Worm (Caenorhabditis elegans) whole organism, L3 larva: ENCODE results near the gene T14G8.4.
A peak's percentile ranks its signal among the peaks of the same experiment; 100 is the strongest.

ENCODE experiments used
- aly-2 ChIP-seq: fragments of 150-350 bp; optimal IDR thresholded peaks from 2 replicates; lab custom pipeline; 2014; ENCODE audit warnings: missing biosample characterization, missing genetic modification characterization
- nfya-1 ChIP-seq: sonication (generic microtip); optimal IDR thresholded peaks from 2 replicates; lab custom pipeline; 2017; ENCODE audit warnings: missing genetic modification characterization, mild to moderate bottlenecking, missing compliant biosample characterization, antibody characterized with exemption, moderate library complexity; ENCODE audit not compliant: insufficient read depth
- nhr-237 ChIP-seq: fragments of 150-350 bp; optimal IDR thresholded peaks from 2 replicates; lab custom pipeline; 2014; ENCODE audit warnings: missing biosample characterization, missing genetic modification characterization
- nhr-43 ChIP-seq: sonication (generic microtip); optimal IDR thresholded peaks from 2 replicates; lab custom pipeline; 2016; ENCODE audit warnings: mild to moderate bottlenecking, missing genetic modification characterization, missing compliant biosample characterization; ENCODE audit not compliant: poor library complexity, severe bottlenecking
- nhr-67 ChIP-seq: fragments of 150-350 bp; optimal IDR thresholded peaks from 2 replicates; lab custom pipeline; 2014; ENCODE audit warnings: missing biosample characterization, missing genetic modification characterization
- snpc-4 ChIP-seq: fragments of 150-350 bp; optimal IDR thresholded peaks from 2 replicates; lab custom pipeline; 2014; ENCODE audit warnings: missing biosample characterization, missing genetic modification characterization
- unc-62 ChIP-seq: fragments of 150-350 bp; sonication (generic microtip); optimal IDR thresholded peaks from 4 replicates; lab custom pipeline; 2014; ENCODE audit warnings: missing biosample characterization, missing genetic modification reagents, missing genetic modification characterization

- TF ChIP-seq nhr-67 (no peak), nhr-237 (tag; lab: Kevin White, UChicago) (no peak), aly-2 (tag; lab: Kevin White, UChicago) (no peak), snpc-4 (tag; lab: Kevin White, UChicago) (no peak), unc-62 (GFP tag; lab: Kevin White, UChicago) (no peak), nfya-1 (tag; lab: Kevin White, UChicago) (peak; percentile 25), nhr-43 (tag; lab: Kevin White, UChicago) (peak; percentile 48)
Observed at ce11 chrX:12843530-12843929, 20.2 kb downstream of the T14G8.4 start.
